Worm (Caenorhabditis elegans): Measurements from ENCODE around the gene srj-27.

DNA sequence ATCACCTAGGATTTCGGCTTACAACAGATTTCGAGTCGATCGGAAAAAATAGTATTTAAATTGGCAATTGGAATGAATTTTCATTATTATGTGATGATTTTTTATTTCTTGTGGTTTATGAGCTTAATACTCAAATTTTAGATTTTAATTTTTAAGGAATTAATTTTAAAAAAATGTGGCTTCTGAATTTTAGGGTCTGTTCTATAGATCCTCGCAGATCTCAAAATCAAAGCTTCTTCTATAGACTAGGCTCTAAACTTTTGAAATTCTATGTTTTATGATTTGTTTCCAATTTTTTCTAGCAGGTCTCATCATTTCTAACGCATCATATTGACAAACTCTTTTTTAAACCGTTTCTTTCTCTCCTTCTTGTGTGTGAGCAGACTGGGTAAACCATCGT, 34.6 kb downstream of the srj-27 start, which contains the start of gene txt-12:
- TF ChIP-seq flt-1 (GFP tag; IDR thresholded peaks at IDR 0.05) (no peak), tab-1 (GFP tag; IDR thresholded peaks at IDR 0.05) (no peak), med-1 (GFP tag; optimal IDR thresholded peaks at IDR 0.05; ENCODE audit: insufficient read depth) (no peak), ztf-23 (GFP tag; IDR thresholded peaks at IDR 0.05) (no peak), ref-1 (GFP tag; conservative IDR thresholded peaks at IDR 0.05) (no peak), klf-2 (GFP tag; conservative IDR thresholded peaks at IDR 0.05) (no peak)

Data from whole organism, midembryonic.